Fruit fly (Drosophila melanogaster): ENCODE measurements around the gene CG13667.

dm6 chr3L:8358776-8359455 lies 46.3 kb upstream of the CG13667 start:
- no peak for TF ChIP-seq Clk (GFP tag; optimal IDR thresholded peaks at IDR 0.05)
- TF ChIP-seq CG7045 (GFP tag; optimal IDR thresholded peaks at IDR 0.05): no peak
- no peak for TF ChIP-seq CG1620 (GFP tag; optimal IDR thresholded peaks at IDR 0.05)
- no peak for TF ChIP-seq CG5204 (GFP tag; optimal IDR thresholded peaks at IDR 0.05)
- TF ChIP-seq Hr96 (GFP tag; optimal IDR thresholded peaks at IDR 0.05): peak; percentile 31
- TF ChIP-seq CG33017 (tag; optimal IDR thresholded peaks at IDR 0.05): no peak
- peak; percentile 32 for TF ChIP-seq Mnt (GFP tag; optimal IDR thresholded peaks at IDR 0.05)

Data from whole organism, adult.